Worm (Caenorhabditis elegans) whole organism, L4/young adult: Measurements from ENCODE around the gene ced-9.
A peak's percentile ranks its signal among the peaks of the same experiment; 100 is the strongest.

Experiments used
- W03F9.2 ChIP-seq: fragments of 150-350 bp; optimal IDR thresholded peaks from 2 replicates; lab custom pipeline; 2014; ENCODE audit warnings: missing biosample characterization, missing genetic modification characterization
- dao-5 ChIP-seq: sonication (generic microtip); optimal IDR thresholded peaks from 2 replicates; lab custom pipeline; 2016; ENCODE audit warnings: missing genotype, missing genetic modification characterization, moderate library complexity, missing compliant biosample characterization
- him-1 ChIP-seq: sonication (generic microtip); optimal IDR thresholded peaks from 2 replicates; lab custom pipeline; 2016; ENCODE audit warnings: missing genotype, missing genetic modification reagents, missing genetic modification characterization, missing compliant biosample characterization

ced-9 gene

DNA sequence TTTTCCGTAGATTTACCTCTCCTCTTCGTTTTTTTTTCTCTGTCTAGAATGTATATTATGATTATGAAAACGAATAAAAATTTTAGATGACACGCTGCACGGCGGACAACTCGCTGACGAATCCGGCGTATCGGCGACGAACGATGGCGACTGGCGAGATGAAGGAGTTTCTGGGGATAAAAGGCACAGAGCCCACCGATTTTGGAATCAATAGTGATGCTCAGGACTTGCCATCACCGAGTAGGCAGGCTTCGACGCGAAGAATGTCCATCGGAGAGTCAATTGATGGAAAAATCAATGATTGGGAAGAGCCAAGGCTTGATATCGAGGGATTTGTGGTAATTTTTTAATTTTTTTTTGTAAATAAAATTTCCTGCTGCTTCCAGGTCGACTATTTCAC lies at the start of gene ced-9:
Gene ced-9, plus strand, starts transcription at position 87 of the 400 bp plus-strand sequence.
- TF ChIP-seq him-1 (no peak), dao-5 (tag; lab: Kevin White, UChicago) (no peak), W03F9.2 (tag; lab: Kevin White, UChicago) (no peak)

DNA sequence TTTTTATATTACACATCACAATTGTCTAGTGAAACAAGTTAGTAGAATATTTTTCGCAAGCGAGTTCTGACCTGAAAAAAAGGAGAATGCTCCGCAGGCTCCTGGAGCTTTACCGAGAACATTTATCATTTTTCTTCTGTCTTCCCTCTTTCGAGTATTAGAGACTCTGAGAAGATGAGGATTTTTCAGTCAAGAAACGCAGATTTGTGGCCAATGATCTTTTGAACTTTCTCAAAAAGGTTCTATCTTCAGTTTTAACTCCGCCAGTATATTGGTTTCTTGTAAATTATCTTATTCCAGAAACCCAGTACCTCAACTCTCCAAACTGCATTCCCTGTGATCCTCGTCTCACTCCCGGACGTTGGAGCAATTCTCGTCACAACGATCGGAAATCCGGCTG lies 49.3 kb upstream of the ced-9 start, which contains the start of gene K10G9.2:
Gene K10G9.2, plus strand, starts transcription at position 301 of the 400 bp plus-strand sequence.
- no peak for TF ChIP-seq W03F9.2 (tag; lab: Kevin White, UChicago)
- TF ChIP-seq dao-5 (tag; lab: Kevin White, UChicago), result no peak
- no peak for TF ChIP-seq him-1

DNA sequence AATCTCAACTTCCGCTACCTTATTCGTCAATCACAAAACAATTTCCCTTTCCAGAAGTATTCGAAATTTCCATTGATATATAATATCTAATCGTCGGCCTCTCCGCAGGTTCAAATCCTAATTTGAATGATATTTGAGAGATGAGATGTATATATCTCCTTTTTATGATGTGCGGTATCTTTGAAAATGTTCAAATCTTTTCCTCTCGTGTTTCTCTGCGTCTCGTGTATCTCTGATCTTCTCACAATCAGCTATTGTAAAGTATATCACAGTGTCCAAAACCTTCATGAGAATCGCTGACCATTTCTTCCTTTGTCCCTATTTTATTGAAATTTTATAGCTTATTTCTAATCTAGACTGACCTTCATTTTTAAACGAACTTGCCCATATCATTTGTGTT lies 45.2 kb upstream of the ced-9 start:
- TF ChIP-seq dao-5 (tag; lab: Kevin White, UChicago) (no peak), W03F9.2 (tag; lab: Kevin White, UChicago) (no peak), him-1 (no peak)

DNA sequence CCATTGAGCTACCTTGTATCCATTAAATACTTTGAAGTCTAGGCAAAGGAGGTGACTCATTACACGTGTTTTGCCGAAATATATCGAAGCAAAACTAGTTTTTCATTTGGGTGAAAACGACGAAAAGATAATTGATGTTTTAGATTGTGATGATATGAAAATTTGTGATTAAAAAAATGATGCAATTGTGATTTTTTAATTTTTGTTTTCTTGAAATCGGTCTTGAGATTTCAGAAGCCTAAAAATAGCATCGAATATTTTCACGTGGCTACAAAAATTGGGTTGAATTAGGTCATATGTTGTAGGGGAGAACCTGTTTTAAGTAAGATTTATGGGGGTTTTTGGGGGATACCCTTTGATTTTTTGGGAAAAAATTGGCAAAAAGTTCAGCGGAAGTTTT lies 44.4 kb upstream of the ced-9 start:
- TF ChIP-seq W03F9.2 (tag; lab: Kevin White, UChicago), result no peak
- no peak for TF ChIP-seq dao-5 (tag; lab: Kevin White, UChicago)
- no peak for TF ChIP-seq him-1

DNA sequence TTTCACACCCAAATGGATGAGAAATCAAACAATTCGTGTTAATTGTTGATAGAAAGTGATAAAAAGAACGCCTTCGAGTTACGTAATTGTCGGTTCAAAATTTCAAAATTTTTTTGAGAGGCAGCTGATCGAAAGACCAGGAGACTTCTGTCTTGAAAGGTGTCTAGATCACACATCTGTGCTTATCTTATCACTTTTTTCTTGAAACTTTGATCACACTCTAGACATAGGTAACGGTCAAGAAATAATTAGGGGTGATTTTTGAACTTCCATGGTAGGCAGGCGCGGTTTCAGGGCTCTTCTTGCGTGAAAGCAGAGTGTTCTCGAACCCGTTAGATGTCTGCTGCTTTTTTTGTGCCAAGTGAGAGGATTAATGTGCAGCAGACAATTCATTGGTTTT lies 41.6 kb upstream of the ced-9 start:
- TF ChIP-seq W03F9.2 (tag; lab: Kevin White, UChicago), result no peak
- TF ChIP-seq dao-5 (tag; lab: Kevin White, UChicago), result no peak
- TF ChIP-seq him-1, result no peak

DNA sequence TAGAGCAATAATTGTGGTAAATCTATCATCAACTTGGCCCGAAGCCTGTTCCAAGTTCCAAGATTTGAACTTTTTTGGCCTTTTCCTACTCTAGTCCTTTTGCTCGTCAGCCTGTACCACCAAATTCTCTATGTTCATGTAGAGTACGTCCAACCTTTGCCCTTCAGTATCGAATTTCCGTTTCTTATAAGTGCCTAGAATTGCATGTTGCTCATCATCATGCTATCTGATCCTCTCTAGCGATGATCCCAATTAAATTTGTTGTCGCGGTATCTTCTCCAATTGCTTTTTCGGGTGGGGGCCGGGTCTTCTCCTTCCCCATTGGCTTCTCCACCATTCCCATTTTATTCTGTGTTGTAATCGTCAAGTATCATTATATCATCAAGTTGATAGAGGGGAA lies 41.0 kb upstream of the ced-9 start:
- TF ChIP-seq W03F9.2 (tag; lab: Kevin White, UChicago), result no peak
- TF ChIP-seq dao-5 (tag; lab: Kevin White, UChicago), result no peak
- no peak for TF ChIP-seq him-1

DNA sequence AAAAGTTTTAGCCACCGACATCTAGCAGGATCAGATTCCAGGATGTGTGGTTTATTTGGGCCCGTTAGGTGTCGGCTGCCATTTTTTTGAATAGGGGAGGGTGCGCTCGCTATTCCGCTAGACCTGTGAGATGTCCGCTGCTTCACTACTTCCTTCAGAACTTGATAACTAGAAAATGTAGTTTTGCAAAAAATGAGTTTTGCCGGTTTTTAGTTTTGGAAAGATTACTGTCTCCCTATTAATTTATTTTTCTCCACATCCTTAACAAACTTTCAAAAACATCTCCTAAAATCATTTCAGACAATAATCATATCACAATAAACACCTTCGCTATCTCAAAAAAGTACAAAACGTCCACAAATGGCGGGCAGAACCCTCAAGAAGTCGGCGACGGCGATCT lies 40.1 kb upstream of the ced-9 start, which contains the start of gene vglu-2:
Gene vglu-2, plus strand, starts transcription at position 301 of the 400 bp plus-strand sequence.
- TF ChIP-seq him-1 (no peak), dao-5 (tag; lab: Kevin White, UChicago) (no peak), W03F9.2 (tag; lab: Kevin White, UChicago) (no peak)

DNA sequence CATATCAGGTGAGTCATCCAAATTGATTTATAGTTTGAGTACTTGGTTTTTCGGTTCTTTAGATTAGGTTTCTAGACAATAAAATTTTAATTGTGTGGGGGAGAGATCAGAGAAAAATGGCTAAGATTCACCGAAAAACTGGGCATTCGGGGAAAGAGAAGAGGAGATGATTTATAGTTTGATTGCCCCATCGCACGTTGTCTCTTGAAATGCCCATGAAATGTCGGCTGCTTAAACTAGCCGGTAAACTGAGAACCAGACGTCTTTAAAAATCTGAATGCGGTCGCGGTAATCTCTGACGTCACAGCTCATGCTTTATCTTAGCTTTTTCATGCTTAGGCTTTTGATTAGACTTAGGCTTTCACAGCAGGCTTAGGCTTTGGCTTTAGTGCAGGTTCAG lies 38.1 kb upstream of the ced-9 start:
- TF ChIP-seq dao-5 (tag; lab: Kevin White, UChicago) (no peak), him-1 (no peak), W03F9.2 (tag; lab: Kevin White, UChicago) (no peak)

DNA sequence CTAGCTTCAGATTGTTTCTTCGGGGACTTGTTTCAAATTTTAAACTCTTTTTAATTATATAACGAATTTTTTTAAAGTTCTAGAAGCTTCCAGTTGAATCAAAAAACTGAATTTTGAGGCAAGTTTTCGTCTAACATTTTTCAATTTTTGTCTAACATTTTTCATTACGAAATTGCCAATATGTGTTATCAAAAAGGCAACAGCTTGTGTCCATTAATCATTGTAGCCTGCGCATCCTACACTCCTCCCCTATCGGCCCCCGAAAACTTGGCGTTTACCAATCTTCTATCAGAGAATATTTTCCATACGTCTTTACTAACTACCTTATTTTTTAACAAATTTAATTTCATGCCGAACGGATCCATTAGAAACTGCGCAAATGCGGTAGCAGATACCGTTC lies 34.9 kb upstream of the ced-9 start, which contains the start of gene vglu-3:
Gene vglu-3, plus strand, starts transcription at position 301 of the 400 bp plus-strand sequence.
- TF ChIP-seq him-1, result no peak
- no peak for TF ChIP-seq dao-5 (tag; lab: Kevin White, UChicago)
- TF ChIP-seq W03F9.2 (tag; lab: Kevin White, UChicago), result no peak

DNA sequence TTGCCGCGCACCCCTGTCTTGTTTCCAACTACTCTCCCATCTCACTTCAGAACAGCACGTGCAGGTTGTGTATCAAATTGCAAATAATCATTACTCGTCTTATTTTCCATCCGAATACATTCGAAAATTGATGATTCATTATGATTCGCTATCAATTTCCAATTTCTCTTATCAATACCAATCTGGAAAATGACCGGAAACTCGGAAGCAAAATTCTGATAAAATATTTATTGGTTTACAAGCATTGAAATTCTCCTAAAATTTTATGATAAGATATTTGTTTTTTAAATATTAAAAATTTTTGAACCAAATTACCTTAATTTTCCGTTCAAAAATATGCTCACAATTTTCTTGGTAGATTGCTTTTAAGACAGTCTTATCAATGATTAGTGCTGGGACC lies 29.7 kb upstream of the ced-9 start:
- TF ChIP-seq him-1 (no peak), W03F9.2 (tag; lab: Kevin White, UChicago) (no peak), dao-5 (tag; lab: Kevin White, UChicago) (no peak)

DNA sequence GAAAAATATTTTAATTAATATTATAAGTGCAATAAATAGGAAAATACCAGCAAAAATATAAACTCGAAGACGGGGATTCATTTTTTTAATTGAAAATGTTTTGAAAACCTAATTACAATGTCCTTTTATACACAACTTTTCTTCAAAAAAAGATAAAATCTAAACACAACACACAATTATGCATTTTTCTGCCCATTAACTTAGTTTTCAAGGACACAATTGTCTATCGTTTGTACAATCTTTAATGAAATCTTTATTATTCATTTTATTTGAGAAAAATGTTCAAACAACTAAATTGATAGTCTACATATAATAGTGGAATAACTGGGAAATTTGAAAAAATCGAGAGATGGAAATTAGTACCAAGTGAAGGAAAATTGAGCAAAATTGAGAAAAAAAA lies 28.9 kb upstream of the ced-9 start, which contains the start of gene T07A5.1:
Gene T07A5.1, minus strand, starts transcription at position 149 of the 400 bp plus-strand sequence.
- TF ChIP-seq W03F9.2 (tag; lab: Kevin White, UChicago) (no peak), dao-5 (tag; lab: Kevin White, UChicago) (no peak), him-1 (no peak)

DNA sequence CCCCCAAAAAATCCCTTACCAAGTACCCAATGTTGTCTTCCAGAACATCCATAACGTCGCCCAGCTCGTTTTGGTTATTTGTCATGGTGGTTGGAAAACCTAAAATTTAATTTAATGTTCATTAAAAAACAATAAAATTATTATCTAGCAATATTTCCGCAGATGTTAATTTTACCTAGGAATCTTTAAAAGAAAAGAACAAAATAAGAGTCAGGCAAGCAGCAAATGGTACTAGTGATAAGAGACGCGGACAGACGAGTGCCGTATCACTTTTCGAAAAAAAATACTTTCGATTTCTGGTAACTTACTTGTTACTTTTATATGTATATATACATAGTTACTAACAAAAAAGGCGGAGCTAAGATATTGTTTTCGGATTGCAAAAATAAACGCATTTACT lies 24.0 kb upstream of the ced-9 start, which contains the start of gene T07A5.7:
Gene T07A5.7, minus strand, starts transcription at position 101 of the 400 bp plus-strand sequence.
- TF ChIP-seq W03F9.2 (tag; lab: Kevin White, UChicago) (no peak), him-1 (no peak), dao-5 (tag; lab: Kevin White, UChicago) (no peak)

DNA sequence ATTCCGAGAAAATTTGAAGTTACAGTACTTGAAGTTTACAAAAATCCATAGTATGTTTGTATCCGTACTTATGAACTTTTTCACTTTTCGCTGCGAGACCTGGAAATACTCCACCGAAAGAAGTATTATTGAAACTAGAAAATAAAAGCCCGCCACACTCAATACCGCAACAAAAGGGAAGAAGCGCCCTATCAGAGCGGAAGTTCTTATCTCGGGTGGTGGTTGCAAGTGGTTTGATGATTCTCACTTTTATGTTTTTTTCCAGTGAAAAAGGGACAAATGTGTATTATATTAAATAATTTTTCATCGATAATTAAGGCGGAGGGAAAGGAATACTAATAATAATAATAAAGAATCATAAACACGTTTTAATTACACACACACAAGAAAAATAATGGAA lies 20.7 kb upstream of the ced-9 start:
- TF ChIP-seq dao-5 (tag; lab: Kevin White, UChicago) (no peak), W03F9.2 (tag; lab: Kevin White, UChicago) (no peak), him-1 (no peak)

DNA sequence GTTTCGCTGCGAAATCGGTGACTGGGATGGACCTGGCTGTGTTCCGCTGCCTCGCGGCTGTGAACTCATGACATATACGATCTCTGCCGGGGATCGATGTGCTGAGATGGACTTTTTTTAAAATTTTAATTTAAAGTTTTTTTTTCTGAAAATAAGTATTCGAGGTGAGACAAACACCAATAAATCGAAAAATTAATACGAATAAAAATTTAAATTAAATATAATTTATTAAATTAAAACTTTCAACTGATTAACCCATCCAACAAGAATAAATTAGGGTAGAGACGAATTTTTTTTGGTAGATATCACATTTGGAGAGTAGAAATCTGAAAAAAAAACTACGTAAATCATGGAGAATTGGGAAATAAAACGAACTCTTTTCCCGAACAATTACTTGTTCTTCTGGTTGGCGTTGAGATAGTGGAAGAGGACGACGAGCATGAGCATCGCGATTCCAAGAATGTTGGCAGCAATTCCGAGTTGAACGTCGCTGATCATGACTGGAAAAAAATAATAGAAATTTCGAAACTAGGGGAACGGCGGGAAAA lies 16.8 kb upstream of the ced-9 start, which contains the start of the genes unc-50 and ostf-4:
Gene unc-50, minus strand, starts transcription at position 101 of the 548 bp plus-strand sequence.
Gene ostf-4, minus strand, starts transcription at position 498 of the 548 bp plus-strand sequence.
- no peak for TF ChIP-seq W03F9.2 (tag; lab: Kevin White, UChicago)
- no peak for TF ChIP-seq dao-5 (tag; lab: Kevin White, UChicago)
- TF ChIP-seq him-1, result no peak

DNA sequence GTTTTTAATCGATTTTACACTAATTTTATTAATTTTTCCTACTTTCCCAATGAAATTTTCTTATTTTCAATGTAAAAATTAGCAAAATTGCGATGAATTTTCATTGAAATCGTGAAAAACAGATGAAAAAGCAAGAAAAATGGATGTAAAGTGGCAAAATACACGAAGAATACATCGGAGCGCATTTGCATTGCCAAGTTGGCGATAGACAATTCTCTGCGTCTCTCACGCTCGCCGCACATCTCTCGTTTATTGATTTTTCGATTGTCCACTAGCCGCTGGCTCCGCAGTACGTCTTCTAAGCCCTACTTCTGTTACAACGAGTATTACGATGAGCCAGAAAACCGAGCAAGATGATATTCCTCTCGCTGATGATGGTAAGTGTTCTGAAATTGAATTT lies 16.2 kb upstream of the ced-9 start, which contains the start of gene unc-69:
Gene unc-69, plus strand, starts transcription at position 185 of the 400 bp plus-strand sequence.
- no peak for TF ChIP-seq him-1
- TF ChIP-seq dao-5 (tag; lab: Kevin White, UChicago), result no peak
- peak; percentile 67 for TF ChIP-seq W03F9.2 (tag; lab: Kevin White, UChicago)
